Worm (Caenorhabditis elegans): ENCODE results near the gene F01F1.2.
A peak's percentile ranks its signal among the peaks of the same experiment; 100 is the strongest.

The F01F1.2 gene

ce11 chrIII:5836816-5837215 lies 41.5 kb upstream of the F01F1.2 start, which contains the start of gene W04D12.1:
TSS of gene W04D12.1 (plus strand) at chrIII:5836926.
- TF ChIP-seq lin-13 (tag; optimal IDR thresholded peaks at IDR 0.05) (no peak), nhr-237 (tag; optimal IDR thresholded peaks at IDR 0.05) (peak; percentile 27), sptf-1 (tag; optimal IDR thresholded peaks at IDR 0.05) (peak; percentile 21)

ce11 chrIII:5838159-5839046 lies 40.0 kb upstream of the F01F1.2 start:
- TF ChIP-seq bed-3 (GFP tag; optimal IDR thresholded peaks at IDR 0.05) (no peak), pha-4 (tag; optimal IDR thresholded peaks at IDR 0.05) (no peak), mls-2 (tag; optimal IDR thresholded peaks at IDR 0.05) (no peak), lin-32 (GFP tag; optimal IDR thresholded peaks at IDR 0.05) (no peak), elt-1 (tag; optimal IDR thresholded peaks at IDR 0.05; ENCODE audit: borderline replicate concordance, insufficient read depth) (peak; percentile 95), ham-2 (GFP tag; optimal IDR thresholded peaks at IDR 0.05) (peak; percentile 48), ces-1 (GFP tag; optimal IDR thresholded peaks at IDR 0.05) (no peak), nhr-237 (tag; optimal IDR thresholded peaks at IDR 0.05) (no peak), unc-39 (tag; optimal IDR thresholded peaks at IDR 0.05) (no peak), flh-1 (GFP tag; optimal IDR thresholded peaks at IDR 0.05) (no peak), mep-1 (tag; optimal IDR thresholded peaks at IDR 0.05) (peak; percentile 26), ztf-11 (tag; optimal IDR thresholded peaks at IDR 0.05) (no peak), tbx-8 (GFP tag; optimal IDR thresholded peaks at IDR 0.05) (no peak), drap-1 (GFP tag; optimal IDR thresholded peaks at IDR 0.05) (no peak), nhr-28 (tag; optimal IDR thresholded peaks at IDR 0.05) (no peak), lin-13 (tag; optimal IDR thresholded peaks at IDR 0.05) (no peak), nhr-2 (tag; optimal IDR thresholded peaks at IDR 0.05) (no peak), sptf-1 (tag; optimal IDR thresholded peaks at IDR 0.05) (no peak), unc-62 (GFP tag; optimal IDR thresholded peaks at IDR 0.05) (no peak), nhr-12 (tag; optimal IDR thresholded peaks at IDR 0.05) (no peak), cnd-1 (tag; optimal IDR thresholded peaks at IDR 0.05) (no peak), ceh-39 (tag; optimal IDR thresholded peaks at IDR 0.05) (no peak), mab-5 (tag; optimal IDR thresholded peaks at IDR 0.05) (no peak), nhr-76 (tag; optimal IDR thresholded peaks at IDR 0.05) (no peak), zip-8 (tag; optimal IDR thresholded peaks at IDR 0.05) (no peak), hlh-1 (tag; optimal IDR thresholded peaks at IDR 0.05) (no peak), M03D4.4 (tag; optimal IDR thresholded peaks at IDR 0.05) (no peak), elt-3 (tag; optimal IDR thresholded peaks at IDR 0.05) (peak; percentile 15), unc-120 (tag; optimal IDR thresholded peaks at IDR 0.05; ENCODE audit: poor library complexity, severe bottlenecking) (no peak), sem-2 (GFP tag; optimal IDR thresholded peaks at IDR 0.05) (no peak), blmp-1 (tag; optimal IDR thresholded peaks at IDR 0.05) (no peak), snpc-4 (tag; optimal IDR thresholded peaks at IDR 0.05) (no peak), ceh-83 (GFP tag; optimal IDR thresholded peaks at IDR 0.05) (no peak), ceh-43 (GFP tag; optimal IDR thresholded peaks at IDR 0.05) (no peak), lsy-2 (tag; optimal IDR thresholded peaks at IDR 0.05) (no peak)

ce11 chrIII:5839147-5839546 lies 39.2 kb upstream of the F01F1.2 start:
- TF ChIP-seq elt-3 (tag; optimal IDR thresholded peaks at IDR 0.05): peak; percentile 32
- no peak for TF ChIP-seq tbx-8 (GFP tag; optimal IDR thresholded peaks at IDR 0.05)
- no peak for TF ChIP-seq hlh-1 (tag; optimal IDR thresholded peaks at IDR 0.05)

ce11 chrIII:5839598-5839997 lies 38.8 kb upstream of the F01F1.2 start:
- no peak for TF ChIP-seq flh-1 (GFP tag; optimal IDR thresholded peaks at IDR 0.05)
- TF ChIP-seq nhr-2 (tag; optimal IDR thresholded peaks at IDR 0.05): no peak
- TF ChIP-seq ham-2 (GFP tag; optimal IDR thresholded peaks at IDR 0.05): no peak
- no peak for TF ChIP-seq drap-1 (GFP tag; optimal IDR thresholded peaks at IDR 0.05)
- no peak for TF ChIP-seq snpc-4 (tag; optimal IDR thresholded peaks at IDR 0.05)
- TF ChIP-seq mls-2 (tag; optimal IDR thresholded peaks at IDR 0.05): no peak

All from whole organism, mixed stage, embryonic.